Fruit fly (Drosophila melanogaster) whole organism, wandering third instar larva: ENCODE measurements around the gene CG42717.

Experiments used
- Abd-B ChIP-seq: fragments of >200 bp; optimal IDR thresholded peaks from 2 replicates; lab custom pipeline; 2017; ENCODE audit warnings: missing biosample characterization, missing genetic modification characterization
- CG32264 ChIP-seq: fragments of 200-800 bp; sonication (Bioruptor generic); optimal IDR thresholded peaks from 2 replicates; lab custom pipeline; 2016; ENCODE audit warnings: missing biosample characterization, missing genetic modification characterization
- CG9705 ChIP-seq: fragments of 200-800 bp; sonication (Bioruptor generic); optimal IDR thresholded peaks from 2 replicates; lab custom pipeline; 2018; ENCODE audit warnings: missing biosample characterization, mild to moderate bottlenecking, missing genetic modification characterization
- CrebA ChIP-seq: fragments of 200-800 bp; sonication (Bioruptor generic); optimal IDR thresholded peaks from 2 replicates; lab custom pipeline; 2016; ENCODE audit warnings: missing biosample characterization, mild to moderate bottlenecking, missing genetic modification characterization, borderline replicate concordance
- Dfd ChIP-seq: fragments of >200 bp; optimal IDR thresholded peaks from 2 replicates; lab custom pipeline; 2017; ENCODE audit warnings: missing biosample characterization, missing genetic modification characterization
- Dif ChIP-seq: fragments of 200-275, 200-300 bp; sonication (Bioruptor generic); optimal IDR thresholded peaks from 2 replicates; lab custom pipeline; 2018; ENCODE audit warnings: missing biosample characterization, missing genetic modification characterization; ENCODE audit not compliant: partially characterized antibody
- GATAd ChIP-seq: sonication (Bioruptor generic); optimal IDR thresholded peaks from 2 replicates; lab custom pipeline; 2016; ENCODE audit warnings: missing biosample characterization, missing genetic modification characterization
- HLH106 ChIP-seq: fragments of 200-800 bp; optimal IDR thresholded peaks from 3 replicates; lab custom pipeline; 2019; ENCODE audit warnings: missing biosample characterization, mild to moderate bottlenecking, missing genetic modification characterization, moderate library complexity
- Hnf4 ChIP-seq: fragments of 200-800 bp; sonication (Bioruptor generic); optimal IDR thresholded peaks from 2 replicates; lab custom pipeline; 2016; ENCODE audit warnings: missing biosample characterization, mild to moderate bottlenecking, missing genetic modification characterization
- Hr78 ChIP-seq: fragments of >200 bp; optimal IDR thresholded peaks from 2 replicates; lab custom pipeline; 2017; ENCODE audit warnings: missing biosample characterization, missing genetic modification characterization
- Hr83 ChIP-seq: fragments of 200-300 bp; sonication (Bioruptor generic); optimal IDR thresholded peaks from 2 replicates; lab custom pipeline; 2016; ENCODE audit warnings: missing biosample characterization, mild to moderate bottlenecking, missing genetic modification characterization, moderate library complexity; ENCODE audit not compliant: poor library complexity, severe bottlenecking
- Jra ChIP-seq: sonication (Bioruptor generic); optimal IDR thresholded peaks from 2 replicates; lab custom pipeline; 2016; ENCODE audit warnings: missing biosample characterization, missing genetic modification characterization
- Mio ChIP-seq: sonication (Bioruptor generic); optimal IDR thresholded peaks from 2 replicates; lab custom pipeline; 2016; ENCODE audit warnings: missing biosample characterization, missing genetic modification characterization
- Myc ChIP-seq: fragments of >200 bp; optimal IDR thresholded peaks from 2 replicates; lab custom pipeline; 2017
- N ChIP-seq: fragments of >200 bp; optimal IDR thresholded peaks from 2 replicates; lab custom pipeline; 2018; ENCODE audit warnings: missing biosample characterization, missing external identifiers, missing genetic modification characterization
- OdsH ChIP-seq: fragments of 200-800 bp; sonication (Bioruptor generic); optimal IDR thresholded peaks from 2 replicates; lab custom pipeline; 2016; ENCODE audit warnings: missing biosample characterization, mild to moderate bottlenecking, missing genetic modification characterization
- Rel ChIP-seq, 2 experiments: fragments of 200-800 bp; sonication (Bioruptor generic) in 1 of 2; optimal IDR thresholded peaks; 2 replicates in 1 of 2; 3 replicates in 1 of 2; lab custom pipeline; 2016 to 2019; ENCODE audit warnings: mild to moderate bottlenecking in 2 of 2, missing biosample characterization in 2 of 2, missing genetic modification characterization in 2 of 2, moderate library complexity in 1 of 2
- Sp1 ChIP-seq: fragments of 200-800 bp; sonication (Bioruptor generic); optimal IDR thresholded peaks from 3 replicates; lab custom pipeline; 2019; ENCODE audit warnings: missing biosample characterization, mild to moderate bottlenecking, missing genetic modification characterization, moderate library complexity
- Vsx2 ChIP-seq: fragments of 200-300, 225-300 bp; sonication (Bioruptor generic); optimal IDR thresholded peaks from 2 replicates; lab custom pipeline; 2018; ENCODE audit warnings: missing biosample characterization, missing genetic modification characterization; ENCODE audit not compliant: partially characterized antibody
- br ChIP-seq: fragments of 200-800 bp; sonication (Bioruptor generic); optimal IDR thresholded peaks from 2 replicates; lab custom pipeline; 2016; ENCODE audit warnings: missing biosample characterization, missing genetic modification characterization
- brk ChIP-seq: fragments of 200-800 bp; sonication (Bioruptor generic); optimal IDR thresholded peaks from 2 replicates; lab custom pipeline; 2016; ENCODE audit warnings: missing biosample characterization, mild to moderate bottlenecking, missing genetic modification characterization
- dl ChIP-seq, 2 experiments: fragments of 175-275, 200-275 bp in 1 of 2; fragments of 200-275 bp in 1 of 2; sonication (Bioruptor generic); optimal IDR thresholded peaks; lab custom pipeline; 2018; ENCODE audit warnings: mild to moderate bottlenecking in 2 of 2, missing biosample characterization in 2 of 2, missing genetic modification characterization in 2 of 2, moderate library complexity in 2 of 2; ENCODE audit not compliant: partially characterized antibody in 2 of 2, insufficient read depth in 1 of 2
- dmrt93B ChIP-seq: fragments of 200-800 bp; sonication (Bioruptor generic); optimal IDR thresholded peaks from 2 replicates; lab custom pipeline; 2018; ENCODE audit warnings: missing biosample characterization, mild to moderate bottlenecking, missing genetic modification characterization
- dsf ChIP-seq: sonication (Bioruptor generic); optimal IDR thresholded peaks from 2 replicates; lab custom pipeline; 2016; ENCODE audit warnings: missing biosample characterization, missing genetic modification characterization, borderline replicate concordance
- ey ChIP-seq: fragments of 200-800 bp; sonication (Bioruptor generic); optimal IDR thresholded peaks from 2 replicates; lab custom pipeline; 2016; ENCODE audit warnings: missing biosample characterization, missing genetic modification characterization
- foxo ChIP-seq, 2 experiments: fragments of 200-800 bp; sonication (Bioruptor generic); optimal IDR thresholded peaks; 2 replicates in 1 of 2; 3 replicates in 1 of 2; lab custom pipeline; 2016 to 2017; ENCODE audit warnings: missing biosample characterization in 2 of 2, missing genetic modification characterization in 2 of 2
- fru ChIP-seq: fragments of 200-800 bp; sonication (Bioruptor generic); optimal IDR thresholded peaks from 3 replicates; lab custom pipeline; 2016; ENCODE audit warnings: missing biosample characterization, mild to moderate bottlenecking, missing genetic modification characterization
- h ChIP-seq: fragments of 200-800 bp; sonication (Bioruptor generic); optimal IDR thresholded peaks from 3 replicates; lab custom pipeline; 2016; ENCODE audit warnings: missing biosample characterization, mild to moderate bottlenecking, missing genetic modification characterization
- jim ChIP-seq: fragments of 175-275, 200-325 bp; sonication (Bioruptor generic); optimal IDR thresholded peaks from 2 replicates; lab custom pipeline; 2016; ENCODE audit warnings: missing biosample characterization, mild to moderate bottlenecking, missing genetic modification characterization
- lola ChIP-seq: fragments of >200 bp; optimal IDR thresholded peaks from 2 replicates; lab custom pipeline; 2017; ENCODE audit warnings: missing biosample characterization, missing genetic modification characterization
- pan ChIP-seq: fragments of >200 bp; optimal IDR thresholded peaks from 2 replicates; lab custom pipeline; 2017
- psq ChIP-seq: fragments of 200-800 bp; sonication (Bioruptor generic); optimal IDR thresholded peaks from 3 replicates; lab custom pipeline; 2017; ENCODE audit warnings: missing biosample characterization, mild to moderate bottlenecking, missing genetic modification characterization, moderate library complexity
- rgr ChIP-seq: fragments of 200-800 bp; sonication (Bioruptor generic); optimal IDR thresholded peaks from 3 replicates; lab custom pipeline; 2016; ENCODE audit warnings: missing biosample characterization, mild to moderate bottlenecking, missing genetic modification characterization
- sage ChIP-seq: fragments of 200-800 bp; sonication (Bioruptor generic); optimal IDR thresholded peaks from 2 replicates; lab custom pipeline; 2016; ENCODE audit warnings: missing biosample characterization, mild to moderate bottlenecking, missing genetic modification characterization
- sv ChIP-seq: fragments of 200-800 bp; sonication (Bioruptor generic); optimal IDR thresholded peaks from 3 replicates; lab custom pipeline; 2016; ENCODE audit warnings: missing biosample characterization, missing genetic modification characterization
- tai ChIP-seq: sonication (Bioruptor generic); optimal IDR thresholded peaks from 2 replicates; lab custom pipeline; 2016; ENCODE audit warnings: missing biosample characterization, missing genetic modification characterization
- usp ChIP-seq: fragments of >200 bp; optimal IDR thresholded peaks from 2 replicates; lab custom pipeline; 2017; ENCODE audit warnings: missing biosample characterization, missing genetic modification characterization
- woc ChIP-seq: sonication (Bioruptor generic); optimal IDR thresholded peaks from 2 replicates; lab custom pipeline; 2016; ENCODE audit warnings: missing biosample characterization, mild to moderate bottlenecking, missing genetic modification characterization

The CG42717 gene

dm6 chr3L:15982783-15983432 lies 50.1 kb downstream of the CG42717 start, which contains the start of the genes brm and Arl1:
Gene brm (minus strand): TSS chr3L:15982869.
Gene Arl1 (plus strand): TSS chr3L:15983135.
- peak; percentile 100 for TF ChIP-seq HLH106 (tag; lab: Kevin White, UChicago)
- TF ChIP-seq foxo (GFP tag; optimal IDR thresholded peaks at IDR 0.05; lab: Kevin White, UChicago) = peak; percentile 58 to 98
- TF ChIP-seq Jra = peak; percentile 76
- peak; percentile 75 for TF ChIP-seq Hr83 (GFP tag; lab: Kevin White, UChicago)
- TF ChIP-seq psq (GFP tag; lab: Kevin White, UChicago) = peak; percentile 96
- no peak for TF ChIP-seq lola
- TF ChIP-seq OdsH (GFP tag; lab: Kevin White, UChicago) = peak; percentile 97
- peak; percentile 92 for TF ChIP-seq br (GFP tag; lab: Kevin White, UChicago)
- peak; percentile 87 for TF ChIP-seq CG32264 (GFP tag; lab: Kevin White, UChicago)
- no peak for TF ChIP-seq N (GFP tag; lab: Kevin White, UChicago)
- TF ChIP-seq Dfd (GFP tag; lab: Kevin White, UChicago) = no peak
- peak; percentile 90 for TF ChIP-seq fru
- peak; percentile 89 for TF ChIP-seq dsf
- TF ChIP-seq CrebA (GFP tag; lab: Kevin White, UChicago) = no peak
- TF ChIP-seq ey (GFP tag; lab: Kevin White, UChicago) = peak; percentile 94
- TF ChIP-seq h = peak; percentile 98
- TF ChIP-seq Rel (GFP tag; optimal IDR thresholded peaks at IDR 0.05; lab: Kevin White, UChicago) = peak; percentile 95
- peak; percentile 96 for TF ChIP-seq Rel (tag; optimal IDR thresholded peaks at IDR 0.05; lab: Kevin White, UChicago)
- TF ChIP-seq CG9705 (GFP tag; lab: Kevin White, UChicago) = peak; percentile 99
- peak; percentile 97 for TF ChIP-seq sage (GFP tag; lab: Kevin White, UChicago)
- no peak for TF ChIP-seq pan (lab: Kevin White, UChicago)
- TF ChIP-seq brk (GFP tag; lab: Kevin White, UChicago) = no peak
- TF ChIP-seq woc (GFP tag; lab: Kevin White, UChicago) = peak; percentile 92
- no peak for TF ChIP-seq tai
- peak; percentile 26 for TF ChIP-seq jim
- peak; percentile 94 for TF ChIP-seq Hnf4 (GFP tag; lab: Kevin White, UChicago)
- TF ChIP-seq Abd-B (GFP tag; lab: Kevin White, UChicago) = no peak
- TF ChIP-seq sv (GFP tag; lab: Kevin White, UChicago) = peak; percentile 97
- peak; percentile 99 for TF ChIP-seq Sp1 (GFP tag; lab: Kevin White, UChicago)
- TF ChIP-seq GATAd (GFP tag; lab: Kevin White, UChicago) = peak; percentile 86
- peak; percentile 98 for TF ChIP-seq dmrt93B (GFP tag; lab: Kevin White, UChicago)
- peak; percentile 81 for TF ChIP-seq Mio (GFP tag; lab: Kevin White, UChicago)
- no peak for TF ChIP-seq dl (GFP tag; optimal IDR thresholded peaks at IDR 0.05; lab: Kevin White, UChicago; ENCODE audit: insufficient read depth in 1 of 2, partially characterized antibody in 2 of 2)
- peak; percentile 99 for TF ChIP-seq rgr
- TF ChIP-seq Dif (GFP tag; lab: Kevin White, UChicago) = no peak
- no peak for TF ChIP-seq usp (GFP tag; lab: Kevin White, UChicago)
- no peak for TF ChIP-seq Hr78
- TF ChIP-seq Vsx2 (GFP tag; lab: Kevin White, UChicago) = no peak
- no peak for TF ChIP-seq Myc
